Worm (Caenorhabditis elegans) whole organism, late embryonic: ENCODE data around the gene Y47D7A.12.

ENCODE experiments used
- F13H6.1 ChIP-seq: sonication (generic microtip); optimal IDR thresholded peaks from 2 replicates; lab custom pipeline; 2016; ENCODE audit warnings: missing genetic modification characterization, missing compliant biosample characterization
- ahr-1 ChIP-seq: sonication (generic microtip); optimal IDR thresholded peaks from 2 replicates; lab custom pipeline; 2016; ENCODE audit warnings: missing genetic modification characterization, missing compliant biosample characterization
- ceh-14 ChIP-seq: sonication (generic microtip); optimal IDR thresholded peaks from 2 replicates; lab custom pipeline; 2016; ENCODE audit warnings: missing genotype, missing genetic modification characterization, missing compliant biosample characterization
- ceh-18 ChIP-seq: sonication (generic microtip); optimal IDR thresholded peaks from 2 replicates; lab custom pipeline; 2016; ENCODE audit warnings: missing genetic modification characterization, missing compliant biosample characterization
- ceh-2 ChIP-seq: sonication (generic microtip); optimal IDR thresholded peaks from 2 replicates; lab custom pipeline; 2016; ENCODE audit warnings: missing genotype, missing genetic modification characterization, missing compliant biosample characterization
- ceh-22 ChIP-seq: sonication (generic microtip); optimal IDR thresholded peaks from 2 replicates; lab custom pipeline; 2017; ENCODE audit warnings: missing biosample characterization, missing genetic modification characterization
- ceh-24 ChIP-seq: sonication (generic microtip); optimal IDR thresholded peaks from 2 replicates; lab custom pipeline; 2016; ENCODE audit warnings: mild to moderate bottlenecking, missing genetic modification characterization, missing compliant biosample characterization
- ceh-34 ChIP-seq: sonication (generic microtip); optimal IDR thresholded peaks from 2 replicates; lab custom pipeline; 2016; ENCODE audit warnings: mild to moderate bottlenecking, missing genetic modification characterization, missing compliant biosample characterization
- ceh-48 ChIP-seq: sonication (generic microtip); optimal IDR thresholded peaks from 2 replicates; lab custom pipeline; 2016; ENCODE audit warnings: missing genetic modification characterization, inconsistent platforms, missing compliant biosample characterization
- ceh-9 ChIP-seq: sonication (generic microtip); optimal IDR thresholded peaks from 2 replicates; lab custom pipeline; 2016; ENCODE audit warnings: mild to moderate bottlenecking, missing genetic modification characterization, inconsistent platforms, missing compliant biosample characterization
- che-1 ChIP-seq: sonication (generic microtip); optimal IDR thresholded peaks from 2 replicates; lab custom pipeline; 2016; ENCODE audit warnings: mild to moderate bottlenecking, missing genetic modification characterization, missing compliant biosample characterization
- dmd-4 ChIP-seq: sonication (generic microtip); optimal IDR thresholded peaks from 2 replicates; lab custom pipeline; 2016; ENCODE audit warnings: borderline replicate concordance, missing genetic modification characterization, missing compliant biosample characterization
- elt-2 ChIP-seq: sonication (generic microtip); optimal IDR thresholded peaks from 2 replicates; lab custom pipeline; 2016; ENCODE audit warnings: missing genetic modification reagents, missing genetic modification characterization, missing compliant biosample characterization
- eyg-1 ChIP-seq: sonication (generic microtip); optimal IDR thresholded peaks from 2 replicates; lab custom pipeline; 2016; ENCODE audit warnings: missing genotype, missing genetic modification characterization, missing compliant biosample characterization
- fkh-10 ChIP-seq: fragments of 150-350 bp; optimal IDR thresholded peaks from 2 replicates; lab custom pipeline; 2014; ENCODE audit warnings: missing biosample characterization, missing genetic modification reagents, missing genetic modification characterization
- fkh-6 ChIP-seq: sonication (generic microtip); optimal IDR thresholded peaks from 2 replicates; lab custom pipeline; 2016; ENCODE audit warnings: missing genetic modification characterization, missing compliant biosample characterization
- gmeb-2 ChIP-seq: sonication (generic microtip); optimal IDR thresholded peaks from 2 replicates; lab custom pipeline; 2016; ENCODE audit warnings: missing genetic modification characterization, inconsistent platforms, missing compliant biosample characterization
- hlh-13 ChIP-seq: fragments of 200-800 bp; sonication (Bioruptor generic); optimal IDR thresholded peaks from 2 replicates; lab custom pipeline; 2018; ENCODE audit warnings: mild to moderate bottlenecking, missing genetic modification characterization, missing compliant biosample characterization
- hlh-8 ChIP-seq: sonication (generic microtip); optimal IDR thresholded peaks from 2 replicates; lab custom pipeline; 2016; ENCODE audit warnings: missing genotype, missing genetic modification characterization, missing compliant biosample characterization
- lim-6 ChIP-seq: sonication (generic microtip); optimal IDR thresholded peaks from 2 replicates; lab custom pipeline; 2016; ENCODE audit warnings: missing genetic modification characterization, missing compliant biosample characterization
- lin-11 ChIP-seq: fragments of 200-800 bp; sonication (Bioruptor generic); optimal IDR thresholded peaks from 2 replicates; lab custom pipeline; 2018; ENCODE audit warnings: mild to moderate bottlenecking, missing genetic modification characterization, missing compliant biosample characterization
- madf-2 ChIP-seq: sonication (generic microtip); optimal IDR thresholded peaks from 2 replicates; lab custom pipeline; 2017; ENCODE audit warnings: missing genetic modification characterization, missing compliant biosample characterization
- nhr-11 ChIP-seq: fragments of 150-350 bp; optimal IDR thresholded peaks from 2 replicates; lab custom pipeline; 2014; ENCODE audit warnings: missing biosample characterization, missing genetic modification characterization
- nhr-232 ChIP-seq: sonication (generic microtip); optimal IDR thresholded peaks from 2 replicates; lab custom pipeline; 2016; ENCODE audit warnings: missing genetic modification characterization, missing compliant biosample characterization
- npax-4 ChIP-seq: sonication (generic microtip); optimal IDR thresholded peaks from 2 replicates; lab custom pipeline; 2016; ENCODE audit warnings: missing genetic modification characterization, missing compliant biosample characterization
- odd-2 ChIP-seq: sonication (generic microtip); optimal IDR thresholded peaks from 2 replicates; lab custom pipeline; 2017; ENCODE audit warnings: antibody characterized with exemption, mild to moderate bottlenecking, missing genetic modification characterization, missing compliant biosample characterization
- pag-3 ChIP-seq: sonication (generic microtip); optimal IDR thresholded peaks from 2 replicates; lab custom pipeline; 2016; ENCODE audit warnings: missing compliant biosample characterization, missing genetic modification characterization, borderline replicate concordance
- pat-9 ChIP-seq: fragments of 200-800 bp; sonication (Bioruptor generic); optimal IDR thresholded peaks from 2 replicates; lab custom pipeline; 2018; ENCODE audit warnings: mild to moderate bottlenecking, missing genetic modification characterization, moderate library complexity, missing compliant biosample characterization
- pha-4 ChIP-seq: fragments of 150-350 bp; optimal IDR thresholded peaks from 2 replicates; lab custom pipeline; 2018; ENCODE audit warnings: missing biosample characterization, missing genetic modification reagents, missing genetic modification characterization
- pros-1 ChIP-seq: fragments of 150-350 bp; optimal IDR thresholded peaks from 2 replicates; lab custom pipeline; 2014; ENCODE audit warnings: missing biosample characterization, missing genetic modification reagents, missing genetic modification characterization
- sdc-2 ChIP-seq: sonication (generic microtip); optimal IDR thresholded peaks from 2 replicates; lab custom pipeline; 2016; ENCODE audit warnings: missing genotype, missing genetic modification characterization, missing compliant biosample characterization
- sox-4 ChIP-seq: sonication (generic microtip); optimal IDR thresholded peaks from 2 replicates; lab custom pipeline; 2017; ENCODE audit warnings: mild to moderate bottlenecking, missing genetic modification characterization, inconsistent platforms, missing compliant biosample characterization
- tbx-2 ChIP-seq: sonication (generic microtip); optimal IDR thresholded peaks from 2 replicates; lab custom pipeline; 2016; ENCODE audit warnings: missing genetic modification characterization, missing compliant biosample characterization
- unc-3 ChIP-seq, 2 experiments: fragments of 200-800 bp in 1 of 2; sonication (Bioruptor generic) in 1 of 2; sonication (generic microtip) in 1 of 2; conservative IDR thresholded peaks in 1 of 2; optimal IDR thresholded peaks in 1 of 2; 2 replicates each; pipeline versions ENCODE4 v1.3.6 to Lab custom; 2016 to 2022; ENCODE audit warnings: missing compliant biosample characterization in 2 of 2, missing genetic modification characterization in 2 of 2, missing genetic modification reagents in 1 of 2
- unc-42 ChIP-seq: sonication (generic microtip); optimal IDR thresholded peaks from 2 replicates; lab custom pipeline; 2016; ENCODE audit warnings: missing genotype, missing genetic modification characterization, missing compliant biosample characterization
- unc-55 ChIP-seq: sonication (generic microtip); optimal IDR thresholded peaks from 2 replicates; lab custom pipeline; 2017; ENCODE audit warnings: missing biosample characterization, missing genetic modification reagents, missing genetic modification characterization
- zip-5 ChIP-seq: sonication (generic microtip); optimal IDR thresholded peaks from 2 replicates; lab custom pipeline; 2016; ENCODE audit warnings: missing genetic modification characterization, missing compliant biosample characterization

Y47D7A.12 gene

DNA sequence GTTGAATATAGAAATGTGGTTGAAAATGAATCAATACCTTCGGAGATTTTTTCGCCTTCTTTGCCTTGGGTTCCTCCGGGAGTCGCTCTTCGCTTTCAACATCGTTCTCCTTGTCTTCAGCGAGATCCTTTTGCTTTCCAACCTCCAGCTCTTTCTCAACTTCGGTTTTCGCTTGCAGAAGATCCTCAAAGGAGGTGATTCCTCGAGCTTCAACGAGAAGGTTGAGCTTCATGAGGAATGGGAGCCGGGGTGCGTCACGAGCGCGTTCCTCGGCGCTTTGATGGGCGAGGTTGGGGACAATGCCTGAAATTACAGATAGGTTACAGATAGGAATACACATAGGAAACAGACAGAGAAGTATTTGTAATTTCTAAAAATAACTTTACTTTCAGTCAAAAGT is 30.6 kb downstream of the Y47D7A.12 start:
- TF ChIP-seq fkh-10 (GFP tag; lab: Kevin White, UChicago), result no peak

DNA sequence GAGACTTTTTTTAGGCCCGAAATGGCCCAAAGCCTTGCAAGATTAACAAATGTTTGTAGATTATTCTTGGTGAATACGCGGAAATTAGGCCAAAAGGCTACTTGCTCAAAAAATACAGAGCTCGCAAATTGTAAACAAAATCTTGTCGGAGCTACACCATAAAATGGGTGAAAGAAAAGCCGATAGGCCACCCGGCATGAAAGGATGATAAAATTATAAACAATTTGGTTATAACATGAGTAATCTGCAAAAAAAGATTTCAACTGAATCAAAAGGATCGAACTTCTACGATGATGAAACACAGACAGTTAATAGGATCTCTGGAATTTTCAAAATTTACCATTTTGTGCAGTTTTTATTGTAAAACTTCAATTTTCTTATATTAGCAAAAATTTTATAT is 31.3 kb downstream of the Y47D7A.12 start:
- no peak for TF ChIP-seq ceh-9
- no peak for TF ChIP-seq ceh-18 (tag; lab: Kevin White, UChicago)
- TF ChIP-seq npax-4 (tag; lab: Kevin White, UChicago), result no peak
- TF ChIP-seq hlh-13 (GFP tag; lab: Kevin White, UChicago), result no peak
- no peak for TF ChIP-seq nhr-11 (tag; lab: Kevin White, UChicago)
- no peak for TF ChIP-seq unc-55
- TF ChIP-seq ceh-14, result no peak
- TF ChIP-seq lin-11, result no peak

DNA sequence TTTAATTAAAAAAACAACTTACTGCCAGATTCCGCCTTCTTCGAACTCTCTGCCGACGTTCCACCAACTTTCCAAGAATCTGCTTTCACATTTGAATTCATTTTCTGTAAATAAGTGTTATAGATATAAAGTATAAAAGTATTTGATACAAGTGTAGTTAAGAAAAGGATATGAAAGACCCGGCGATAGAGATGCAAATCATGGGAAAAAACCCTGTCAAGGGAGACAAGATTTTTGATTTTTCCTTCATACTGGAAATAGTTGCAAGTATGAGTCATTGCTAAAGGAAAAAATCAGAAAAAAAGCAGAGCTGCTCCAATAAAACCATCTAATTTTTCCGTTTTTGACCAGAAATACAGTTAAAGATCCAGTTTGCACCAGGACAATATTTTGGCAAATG is 33.2 kb downstream of the Y47D7A.12 start, which contains the start of gene F13A2.3:
F13A2.3 (minus strand) TSS at position 101 of the 400 bp plus-strand sequence.
- TF ChIP-seq ceh-24 (tag; lab: Kevin White, UChicago) (no peak), gmeb-2 (tag; lab: Kevin White, UChicago) (no peak), ceh-34 (tag; lab: Kevin White, UChicago) (no peak), F13H6.1 (no peak), dmd-4 (tag; lab: Kevin White, UChicago) (no peak), elt-2 (no peak), ceh-2 (no peak), odd-2 (no peak), ceh-22 (tag; lab: Kevin White, UChicago) (no peak), nhr-11 (tag; lab: Kevin White, UChicago) (no peak), ahr-1 (tag; lab: Kevin White, UChicago) (no peak), pat-9 (tag; lab: Kevin White, UChicago) (no peak), hlh-8 (no peak), pha-4 (tag; lab: Kevin White, UChicago) (no peak), fkh-6 (no peak), unc-42 (tag; lab: Kevin White, UChicago) (no peak), pros-1 (tag; lab: Kevin White, UChicago) (no peak), sdc-2 (no peak), che-1 (tag; lab: Kevin White, UChicago) (no peak), eyg-1 (tag; lab: Kevin White, UChicago) (no peak)

ce11 chrV:4387916-4388315 is 41.6 kb downstream of the Y47D7A.12 start:
- TF ChIP-seq madf-2 (tag; lab: Kevin White, UChicago) (no peak), zip-5 (no peak), pat-9 (tag; lab: Kevin White, UChicago) (no peak), lin-11 (no peak), unc-55 (no peak), ceh-48 (no peak), sox-4 (tag; lab: Kevin White, UChicago) (no peak), fkh-6 (no peak), pag-3 (tag; lab: Kevin White, UChicago) (no peak), nhr-232 (tag; lab: Kevin White, UChicago) (no peak), unc-42 (tag; lab: Kevin White, UChicago) (no peak), ceh-34 (tag; lab: Kevin White, UChicago) (no peak), elt-2 (no peak)

DNA sequence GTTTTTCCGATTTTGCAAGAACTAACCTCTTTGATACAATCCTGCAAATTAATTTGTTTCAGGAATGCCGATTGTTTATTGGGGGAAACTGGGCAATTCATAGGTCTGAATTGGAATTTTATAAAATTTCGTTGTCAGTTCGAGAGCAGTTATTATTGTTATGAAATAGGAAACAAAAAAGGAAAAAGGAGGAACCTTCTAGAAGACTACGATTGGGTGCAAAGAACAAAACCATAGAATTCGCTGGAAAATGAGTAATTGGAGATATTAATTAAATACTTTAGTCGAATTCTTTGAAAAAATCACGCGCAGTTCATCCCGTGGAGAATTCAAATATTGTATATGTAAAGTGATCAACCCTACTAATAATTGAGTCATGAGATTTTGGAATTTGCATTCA is 42.1 kb downstream of the Y47D7A.12 start, which contains the start of gene F13A2.9:
F13A2.9 (minus strand) TSS at position 101 of the 400 bp plus-strand sequence.
- TF ChIP-seq tbx-2 (no peak), lim-6 (tag; lab: Kevin White, UChicago) (no peak), unc-3 (GFP tag; conservative IDR thresholded peaks at IDR 0.05; lab: Robert Waterston, UW) (no peak), unc-3 (tag; optimal IDR thresholded peaks at IDR 0.05; lab: Kevin White, UChicago) (no peak)
